Worm (Caenorhabditis elegans) whole organism, midembryonic: ENCODE data around the gene Y5H2B.3.
A peak's percentile ranks its signal among the peaks of the same experiment; 100 is the strongest.

Source experiments
- T22C8.4 ChIP-seq: fragments of 200-800 bp; sonication (Bioruptor generic); IDR thresholded peaks from 2 replicates; pipeline ENCODE4 v1.3.6; 2022; ENCODE audit warnings: missing genetic modification characterization, missing compliant biosample characterization
- cog-1 ChIP-seq: sonication (generic microtip); optimal IDR thresholded peaks from 2 replicates; lab custom pipeline; 2016; ENCODE audit warnings: missing genetic modification characterization, missing compliant biosample characterization
- flt-1 ChIP-seq: fragments of 200-800 bp; sonication (Bioruptor generic); IDR thresholded peaks from 2 replicates; pipeline ENCODE4 v1.3.6; 2022; ENCODE audit warnings: missing genetic modification characterization, missing compliant biosample characterization
- klf-2 ChIP-seq: fragments of 200-800 bp; sonication (Bioruptor generic); conservative IDR thresholded peaks from 2 replicates; pipeline ENCODE4 v1.3.6; 2022; ENCODE audit warnings: missing genetic modification reagents, missing genetic modification characterization, missing compliant biosample characterization
- med-1 ChIP-seq: sonication (generic microtip); optimal IDR thresholded peaks from 2 replicates; lab custom pipeline; 2017; ENCODE audit warnings: missing genetic modification characterization, mild to moderate bottlenecking, missing compliant biosample characterization, antibody characterized with exemption, missing genetic modification reagents; ENCODE audit not compliant: insufficient read depth
- ref-1 ChIP-seq: fragments of 200-800 bp; sonication (Bioruptor generic); conservative IDR thresholded peaks from 2 replicates; pipeline ENCODE4 v1.3.6; 2022; ENCODE audit warnings: missing genetic modification reagents, missing genetic modification characterization, missing compliant biosample characterization
- tab-1 ChIP-seq: fragments of 200-800 bp; sonication (Bioruptor generic); IDR thresholded peaks from 2 replicates; pipeline ENCODE4 v1.3.6; 2022; ENCODE audit warnings: missing genetic modification characterization, missing compliant biosample characterization
- ztf-23 ChIP-seq: fragments of 200-800 bp; sonication (Bioruptor generic); IDR thresholded peaks from 2 replicates; pipeline ENCODE4 v1.3.6; 2022; ENCODE audit warnings: missing genetic modification reagents, missing genetic modification characterization, missing compliant biosample characterization
- ztf-29 ChIP-seq: fragments of 200-800 bp; sonication (Bioruptor generic); IDR thresholded peaks from 2 replicates; pipeline ENCODE4 v1.3.6; 2022; ENCODE audit warnings: missing genetic modification reagents, missing genetic modification characterization, missing compliant biosample characterization

Gene Y5H2B.3

DNA sequence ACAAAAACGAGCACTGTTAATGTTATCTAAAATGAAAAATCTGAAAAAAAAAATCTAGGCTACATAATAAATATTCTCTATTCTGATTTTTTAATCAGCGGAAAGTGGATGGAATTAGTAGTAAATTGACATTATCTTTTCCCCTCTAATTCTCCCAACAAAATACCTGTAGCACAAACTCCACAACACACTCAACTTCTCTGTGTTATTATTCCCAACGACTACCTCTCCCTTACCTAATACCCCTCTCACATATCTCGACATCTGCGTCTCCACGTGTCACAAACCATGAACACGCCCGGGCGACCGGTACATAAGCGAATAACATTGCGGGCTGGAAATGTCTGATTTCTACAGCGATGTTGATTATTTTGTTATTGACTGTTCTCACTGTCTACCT, 4.9 kb upstream of the Y5H2B.3 start, which contains the start of gene cyp-33C2:
cyp-33C2 (plus strand) TSS at position 327 of the 400 bp plus-strand sequence.
- TF ChIP-seq T22C8.4 (GFP tag; lab: Robert Waterston, UW) (no peak), ztf-29 (no peak)

DNA sequence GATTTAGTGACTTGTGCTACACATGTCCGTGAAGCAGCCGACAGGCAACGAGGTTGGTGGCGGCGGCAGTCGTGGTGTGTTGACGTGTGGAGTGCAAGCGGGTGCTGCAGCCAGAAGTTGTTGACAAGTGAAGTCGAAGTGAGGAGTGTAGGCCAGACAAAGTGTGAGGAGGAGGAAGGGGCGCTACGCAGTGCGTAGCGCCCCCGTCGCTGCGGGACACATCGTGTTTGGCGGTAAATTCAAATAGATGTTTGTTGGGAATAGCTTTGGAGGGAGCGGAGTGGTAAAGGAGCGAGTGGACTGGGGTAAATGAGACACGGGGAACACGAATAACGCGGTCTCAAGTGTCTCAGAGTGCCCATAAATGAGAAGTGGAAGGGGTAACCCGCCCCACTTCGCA, 2.6 kb upstream of the Y5H2B.3 start:
- TF ChIP-seq ztf-23 = peak; percentile 98
- TF ChIP-seq cog-1 (tag; lab: Kevin White, UChicago) = no peak

DNA sequence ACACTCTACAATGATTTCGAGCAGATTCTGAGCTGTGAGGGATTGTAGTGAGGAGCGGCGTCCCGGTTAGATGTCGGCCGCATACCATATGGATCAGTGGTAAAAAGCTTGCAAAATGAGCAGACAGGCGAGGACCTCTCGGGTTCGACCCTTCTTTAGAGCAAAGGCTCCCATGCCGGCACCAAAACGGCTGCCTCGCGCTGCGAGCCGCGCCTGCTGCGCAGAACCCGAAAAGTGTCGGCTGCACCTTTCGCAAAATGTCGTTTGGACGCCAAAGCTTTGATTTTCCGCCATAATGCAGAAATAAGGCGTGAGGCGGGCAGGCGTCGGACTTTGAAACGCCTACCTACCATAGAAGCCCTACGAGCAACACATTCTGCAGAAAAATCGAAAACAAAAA, 2.3 kb downstream of the Y5H2B.3 start:
- TF ChIP-seq ztf-23 = no peak
- TF ChIP-seq T22C8.4 (GFP tag; lab: Robert Waterston, UW) = no peak
- no peak for TF ChIP-seq klf-2 (GFP tag; lab: Robert Waterston, UW)

DNA sequence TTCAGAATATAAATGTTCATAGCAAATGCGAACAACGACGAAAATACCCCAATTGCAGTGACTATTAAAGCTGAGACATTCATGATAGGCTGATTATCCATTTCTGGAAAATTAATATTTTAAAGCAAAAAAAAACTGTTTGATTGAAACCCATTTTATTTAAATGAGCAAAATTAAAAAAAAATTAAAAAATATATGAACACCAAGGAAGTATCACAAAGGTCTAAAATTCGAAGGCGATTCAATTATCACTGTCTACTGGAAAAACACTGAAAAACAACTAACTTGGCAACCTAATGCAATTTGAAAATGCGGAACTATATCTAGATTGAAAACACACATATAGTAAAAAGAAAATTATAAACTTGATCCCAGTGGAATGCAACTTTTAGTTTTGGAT, 3.0 kb downstream of the Y5H2B.3 start, which contains the start of gene srbc-42:
srbc-42 (minus strand) TSS at position 101 of the 400 bp plus-strand sequence.
- TF ChIP-seq T22C8.4 (GFP tag; lab: Robert Waterston, UW) = no peak
- TF ChIP-seq ztf-29 = no peak
- TF ChIP-seq ref-1 (GFP tag; lab: Robert Waterston, UW) = no peak
- TF ChIP-seq ztf-23 = no peak
- TF ChIP-seq tab-1 (GFP tag; lab: Robert Waterston, UW) = no peak
- no peak for TF ChIP-seq cog-1 (tag; lab: Kevin White, UChicago)
- TF ChIP-seq klf-2 (GFP tag; lab: Robert Waterston, UW) = no peak

DNA sequence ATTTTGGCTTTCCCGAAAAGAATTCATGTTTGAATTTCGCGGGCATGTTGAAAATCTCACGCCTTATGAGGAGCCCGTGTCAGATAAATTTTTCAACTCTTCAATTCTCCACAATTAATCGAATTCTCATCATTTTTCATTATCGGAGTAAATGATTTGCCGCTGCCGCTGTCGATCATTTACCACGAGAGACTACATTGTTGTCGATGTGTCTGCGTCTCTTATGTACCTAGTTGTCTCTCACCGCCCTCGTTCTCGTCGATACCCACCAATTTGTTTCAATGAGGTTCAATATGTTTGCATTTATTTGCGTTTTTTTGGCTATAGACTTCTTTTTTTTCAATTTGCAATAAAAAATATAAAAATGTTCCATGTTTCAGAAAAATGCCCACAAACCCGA, 4.0 kb downstream of the Y5H2B.3 start, which contains the start of gene nhr-13:
nhr-13 (plus strand) TSS at position 369 of the 400 bp plus-strand sequence.
- TF ChIP-seq cog-1 (tag; lab: Kevin White, UChicago) (no peak), klf-2 (GFP tag; lab: Robert Waterston, UW) (no peak)

DNA sequence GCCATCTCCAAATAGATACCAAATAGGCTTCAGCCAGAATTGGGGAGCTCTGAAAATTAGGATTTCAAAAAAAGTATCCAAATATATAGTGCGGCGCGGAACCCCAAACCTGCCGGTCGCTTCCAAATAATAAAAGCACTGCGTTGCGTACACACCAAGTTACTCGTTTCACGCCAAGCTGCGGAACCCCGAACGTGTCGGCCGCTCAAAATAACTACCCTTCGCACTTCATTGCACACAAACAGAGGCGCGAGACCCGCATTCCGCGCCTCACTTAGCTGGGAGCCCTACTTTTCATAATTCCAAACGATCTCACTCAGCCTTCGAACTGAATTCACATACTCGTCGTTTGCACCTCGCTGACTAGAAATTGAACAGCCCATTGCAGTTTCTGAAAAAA, 11.5 kb downstream of the Y5H2B.3 start:
- TF ChIP-seq flt-1 (GFP tag; lab: Robert Waterston, UW) (no peak), ztf-23 (no peak), cog-1 (tag; lab: Kevin White, UChicago) (no peak), ref-1 (GFP tag; lab: Robert Waterston, UW) (no peak), T22C8.4 (GFP tag; lab: Robert Waterston, UW) (no peak), med-1 (GFP tag; lab: Kevin White, UChicago) (no peak), ztf-29 (no peak), tab-1 (GFP tag; lab: Robert Waterston, UW) (no peak), klf-2 (GFP tag; lab: Robert Waterston, UW) (no peak)

DNA sequence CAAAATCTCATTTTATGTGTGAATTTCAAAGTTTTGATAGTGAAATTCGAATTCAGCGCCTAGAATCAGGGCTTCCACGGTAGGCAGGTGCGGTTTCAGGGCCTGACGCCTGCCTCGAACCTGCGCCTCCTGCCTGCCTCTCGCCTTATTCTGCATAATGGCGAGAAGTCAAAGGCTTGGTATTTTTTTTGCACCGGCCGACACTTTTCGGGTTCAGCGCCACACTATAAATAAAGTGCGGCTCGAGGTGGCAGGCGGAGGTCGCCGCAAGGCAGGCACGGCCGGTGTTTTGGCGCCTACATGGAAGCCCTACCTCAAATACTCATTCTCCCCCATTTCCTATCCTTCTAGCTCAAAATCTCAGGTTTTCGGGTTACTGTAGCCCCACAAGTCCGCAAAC, 12.3 kb downstream of the Y5H2B.3 start:
- TF ChIP-seq ztf-23 (no peak), flt-1 (GFP tag; lab: Robert Waterston, UW) (no peak), cog-1 (tag; lab: Kevin White, UChicago) (no peak), T22C8.4 (GFP tag; lab: Robert Waterston, UW) (no peak), ref-1 (GFP tag; lab: Robert Waterston, UW) (no peak), ztf-29 (no peak), klf-2 (GFP tag; lab: Robert Waterston, UW) (no peak), tab-1 (GFP tag; lab: Robert Waterston, UW) (no peak), med-1 (GFP tag; lab: Kevin White, UChicago) (no peak)

DNA sequence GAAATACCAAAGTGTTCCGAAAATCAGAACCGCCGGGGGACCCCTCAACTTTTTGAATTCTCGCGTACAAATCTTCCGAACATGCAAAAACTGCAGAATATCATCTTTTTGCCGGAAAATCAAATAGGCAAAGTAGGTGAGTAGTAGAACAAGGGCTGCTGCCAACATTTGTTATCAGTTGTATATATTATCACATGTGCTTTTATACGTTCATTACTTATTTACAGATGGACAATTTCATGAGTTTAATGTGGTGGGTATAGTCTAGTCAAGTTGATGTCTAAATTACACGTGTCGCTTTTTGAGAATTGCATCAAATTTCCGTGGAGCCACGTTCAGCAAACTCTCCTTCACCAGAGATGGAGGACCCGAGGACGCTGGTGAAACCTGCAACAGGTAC, 13.1 kb downstream of the Y5H2B.3 start, which contains the start of gene cyp-32B1:
cyp-32B1 (minus strand) TSS at position 176 of the 400 bp plus-strand sequence.
- TF ChIP-seq klf-2 (GFP tag; lab: Robert Waterston, UW) (no peak), T22C8.4 (GFP tag; lab: Robert Waterston, UW) (no peak)

DNA sequence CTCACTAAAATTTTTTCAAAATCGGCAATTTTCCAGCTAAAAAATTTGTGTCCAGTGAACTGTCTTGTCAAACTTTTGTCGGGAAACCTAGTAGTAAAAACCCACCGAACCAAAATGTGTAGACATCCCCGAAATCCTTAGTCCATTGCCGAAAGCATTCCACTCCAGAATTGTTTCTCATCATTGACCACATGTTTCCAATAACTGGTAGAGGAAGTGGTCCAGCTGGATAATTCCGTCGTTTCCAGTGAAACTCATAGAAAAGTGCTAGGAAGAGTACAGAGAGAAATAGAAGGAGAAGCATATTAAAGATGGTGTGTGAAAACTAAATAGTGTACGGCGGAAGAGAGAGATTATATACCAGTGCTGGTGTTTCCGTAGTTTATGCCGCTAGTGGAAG, 16.0 kb downstream of the Y5H2B.3 start, which contains the start of gene cyp-33C12:
cyp-33C12 (minus strand) TSS at position 321 of the 400 bp plus-strand sequence.
- TF ChIP-seq klf-2 (GFP tag; lab: Robert Waterston, UW) (no peak), tab-1 (GFP tag; lab: Robert Waterston, UW) (no peak), T22C8.4 (GFP tag; lab: Robert Waterston, UW) (no peak), ref-1 (GFP tag; lab: Robert Waterston, UW) (no peak), med-1 (GFP tag; lab: Kevin White, UChicago) (no peak), flt-1 (GFP tag; lab: Robert Waterston, UW) (no peak), cog-1 (tag; lab: Kevin White, UChicago) (no peak), ztf-29 (no peak), ztf-23 (no peak)

DNA sequence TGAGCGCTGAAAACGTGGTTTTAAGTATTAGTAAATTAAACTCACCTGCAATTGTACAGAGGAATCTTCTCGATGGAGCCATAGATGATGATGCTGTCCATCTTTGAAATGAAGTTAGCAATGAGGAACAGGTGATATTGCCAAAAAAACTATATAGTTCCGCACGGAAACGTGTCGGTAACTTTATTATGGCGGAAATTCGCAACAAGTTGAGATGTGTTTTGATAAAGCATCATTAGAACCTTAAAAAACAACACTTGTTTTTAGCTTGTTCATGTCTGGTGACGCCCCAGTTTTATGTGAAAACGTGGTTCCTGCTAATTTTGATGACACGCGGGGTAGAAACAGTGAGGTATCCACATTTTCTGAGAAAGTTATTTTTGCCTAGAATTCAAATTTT, 18.1 kb downstream of the Y5H2B.3 start, which contains the start of gene srt-40:
srt-40 (minus strand) TSS at position 101 of the 400 bp plus-strand sequence.
- no peak for TF ChIP-seq T22C8.4 (GFP tag; lab: Robert Waterston, UW)
- no peak for TF ChIP-seq ztf-29
- no peak for TF ChIP-seq med-1 (GFP tag; lab: Kevin White, UChicago)
- TF ChIP-seq flt-1 (GFP tag; lab: Robert Waterston, UW) = no peak
- no peak for TF ChIP-seq klf-2 (GFP tag; lab: Robert Waterston, UW)
- TF ChIP-seq ref-1 (GFP tag; lab: Robert Waterston, UW) = no peak
- TF ChIP-seq tab-1 (GFP tag; lab: Robert Waterston, UW) = no peak
- TF ChIP-seq ztf-23 = no peak
- no peak for TF ChIP-seq cog-1 (tag; lab: Kevin White, UChicago)

DNA sequence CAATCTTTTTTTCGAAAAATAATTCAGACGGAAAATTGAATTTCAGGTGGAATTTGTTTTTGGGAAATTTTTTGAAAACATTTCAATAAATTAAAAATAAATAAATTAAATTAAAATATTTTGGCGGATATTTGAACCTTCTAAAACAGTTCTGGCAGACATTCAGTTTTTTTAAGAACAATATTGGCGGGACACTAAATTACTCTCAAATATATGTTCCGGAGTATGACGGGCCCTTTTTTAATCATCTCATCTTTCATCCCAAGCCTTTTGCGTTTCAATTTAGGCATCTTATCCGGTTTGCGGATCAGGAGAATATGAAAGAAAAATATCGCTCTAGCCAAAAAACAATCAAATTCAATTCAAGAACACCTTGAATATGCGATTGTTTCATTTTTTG, 18.7 kb downstream of the Y5H2B.3 start, which contains the start of gene svh-11:
svh-11 (plus strand) TSS at position 301 of the 400 bp plus-strand sequence.
- TF ChIP-seq tab-1 (GFP tag; lab: Robert Waterston, UW) (no peak), ztf-23 (no peak), flt-1 (GFP tag; lab: Robert Waterston, UW) (no peak), ref-1 (GFP tag; lab: Robert Waterston, UW) (no peak), cog-1 (tag; lab: Kevin White, UChicago) (no peak), klf-2 (GFP tag; lab: Robert Waterston, UW) (no peak), T22C8.4 (GFP tag; lab: Robert Waterston, UW) (no peak), ztf-29 (no peak), med-1 (GFP tag; lab: Kevin White, UChicago) (no peak)
